Fruit fly (Drosophila melanogaster) whole organism, embryonic: ENCODE results near the gene PIG-S.

Experiments used
- Adf1 ChIP-seq: fragments of 200-800 bp; sonication (Bioruptor generic); IDR thresholded peaks from 2 replicates; pipeline ENCODE4 v1.3.6; 2022; ENCODE audit warnings: missing biosample characterization, missing genetic modification characterization
- Blimp-1 ChIP-seq: fragments of 200-800 bp; sonication (Bioruptor generic); optimal IDR thresholded peaks from 3 replicates; lab custom pipeline; 2018; ENCODE audit warnings: missing biosample characterization, missing genetic modification characterization, mild to moderate bottlenecking, moderate library complexity, missing genetic modification reagents
- CG10979 ChIP-seq: fragments of 200-800 bp; sonication (Bioruptor generic); optimal IDR thresholded peaks from 2 replicates; lab custom pipeline; 2018; ENCODE audit warnings: missing biosample characterization, mild to moderate bottlenecking, missing genetic modification characterization, moderate library complexity
- CG12942 ChIP-seq: fragments of 200-800 bp; sonication (Bioruptor generic); optimal IDR thresholded peaks from 3 replicates; lab custom pipeline; 2016; ENCODE audit warnings: missing biosample characterization, missing genetic modification characterization
- CG14050 ChIP-seq: fragments of 200-800 bp; sonication (Bioruptor generic); IDR thresholded peaks from 3 replicates; pipeline ENCODE4 v1.3.6; 2022; ENCODE audit warnings: missing biosample characterization, missing genetic modification characterization
- CG17612 ChIP-seq: fragments of 200-800 bp; sonication (Bioruptor generic); IDR thresholded peaks from 2 replicates; pipeline ENCODE4 v1.3.6; 2022; ENCODE audit warnings: missing biosample characterization, missing genetic modification characterization
- CG18011 ChIP-seq: fragments of 200-800 bp; sonication (Bioruptor generic); optimal IDR thresholded peaks from 2 replicates; lab custom pipeline; 2017; ENCODE audit warnings: missing biosample characterization, missing genetic modification characterization, mild to moderate bottlenecking, moderate library complexity, missing genotype
- CG1832 ChIP-seq: fragments of 200-800 bp; sonication (Bioruptor generic); optimal IDR thresholded peaks from 2 replicates; lab custom pipeline; 2017; ENCODE audit warnings: missing biosample characterization, mild to moderate bottlenecking, missing genetic modification characterization, inconsistent platforms
- CG2129 ChIP-seq: fragments of 200-800 bp; sonication (Bioruptor generic); IDR thresholded peaks from 2 replicates; pipeline ENCODE4 v1.3.6; 2022; ENCODE audit warnings: missing biosample characterization, missing genetic modification characterization; ENCODE audit not compliant: partially characterized antibody
- CG31388 ChIP-seq: fragments of 200-800 bp; sonication (Bioruptor generic); optimal IDR thresholded peaks from 2 replicates; lab custom pipeline; 2016; ENCODE audit warnings: missing biosample characterization, missing genetic modification characterization
- CG32767 ChIP-seq: fragments of 200-800 bp; sonication (Bioruptor generic); IDR thresholded peaks from 2 replicates; pipeline ENCODE4 v1.3.6; 2022; ENCODE audit warnings: missing biosample characterization, missing genetic modification characterization
- CG3847 ChIP-seq: fragments of 200-800 bp; sonication (Bioruptor generic); IDR thresholded peaks from 2 replicates; pipeline ENCODE4 v1.3.6; 2022; ENCODE audit warnings: missing biosample characterization, missing genetic modification characterization
- CG43689 ChIP-seq: fragments of 200-800 bp; sonication (Bioruptor generic); IDR thresholded peaks from 2 replicates; pipeline ENCODE4 v1.3.6; 2022; ENCODE audit warnings: missing biosample characterization, missing genetic modification characterization
- CG5245 ChIP-seq: fragments of 200-800 bp; sonication (Bioruptor generic); optimal IDR thresholded peaks from 3 replicates; lab custom pipeline; 2016; ENCODE audit warnings: missing biosample characterization, missing genetic modification characterization
- CG7963 ChIP-seq: fragments of 200-800 bp; sonication (Bioruptor generic); IDR thresholded peaks from 3 replicates; pipeline ENCODE4 v1.3.6; 2022; ENCODE audit warnings: missing biosample characterization, missing genetic modification characterization; ENCODE audit not compliant: partially characterized antibody
- CG9876 ChIP-seq: fragments of 200-800 bp; sonication (Bioruptor generic); optimal IDR thresholded peaks from 2 replicates; lab custom pipeline; 2016; ENCODE audit warnings: missing biosample characterization, missing genetic modification characterization
- CoRest ChIP-seq: fragments of 200-800 bp; sonication (Bioruptor generic); optimal IDR thresholded peaks from 3 replicates; lab custom pipeline; 2018; ENCODE audit warnings: missing biosample characterization, mild to moderate bottlenecking, missing genetic modification characterization, moderate library complexity
- D19A ChIP-seq: fragments of 200-800 bp; optimal IDR thresholded peaks from 3 replicates; lab custom pipeline; 2019; ENCODE audit warnings: missing biosample characterization, mild to moderate bottlenecking, missing genetic modification characterization, moderate library complexity
- Dfd ChIP-seq, 2 experiments: fragments of >200 bp; optimal IDR thresholded peaks; 2 replicates each; lab custom pipeline; 2017; ENCODE audit warnings: missing biosample characterization in 2 of 2, missing genetic modification characterization in 2 of 2
- Dip2 ChIP-seq: fragments of 200-800 bp; sonication (Bioruptor generic); IDR thresholded peaks from 2 replicates; pipeline ENCODE4 v1.3.6; 2022; ENCODE audit warnings: missing biosample characterization, missing genetic modification characterization
- ERR ChIP-seq: fragments of 200-800 bp; sonication (Bioruptor generic); optimal IDR thresholded peaks from 2 replicates; lab custom pipeline; 2016; ENCODE audit warnings: missing biosample characterization, missing genetic modification characterization
- Hmr ChIP-seq: fragments of 200-800 bp; sonication (Bioruptor generic); optimal IDR thresholded peaks from 3 replicates; lab custom pipeline; 2017; ENCODE audit warnings: mild to moderate bottlenecking, missing biosample characterization, missing genetic modification reagents, missing genetic modification characterization
- Hr78 ChIP-seq, 2 experiments: fragments of 200-800 bp in 1 of 2; fragments of >200 bp in 1 of 2; sonication (Bioruptor generic) in 1 of 2; optimal IDR thresholded peaks; 2 replicates each; lab custom pipeline; 2017 to 2019; ENCODE audit warnings: missing biosample characterization in 2 of 2, missing genetic modification characterization in 2 of 2, mild to moderate bottlenecking in 1 of 2, moderate library complexity in 1 of 2
- Max ChIP-seq: fragments of 200-800 bp; sonication (Bioruptor generic); optimal IDR thresholded peaks from 2 replicates; lab custom pipeline; 2016; ENCODE audit warnings: missing biosample characterization, mild to moderate bottlenecking, missing genetic modification characterization
- Mrtf ChIP-seq: fragments of 200-800 bp; sonication (Bioruptor generic); IDR thresholded peaks from 3 replicates; pipeline ENCODE4 v1.3.6; 2022; ENCODE audit warnings: missing biosample characterization, missing genetic modification characterization
- Neu2 ChIP-seq: fragments of 200-800 bp; sonication (Bioruptor generic); optimal IDR thresholded peaks from 3 replicates; lab custom pipeline; 2016; ENCODE audit warnings: missing biosample characterization, missing genetic modification characterization, borderline replicate concordance
- Opbp ChIP-seq: fragments of 200-800 bp; sonication (Bioruptor generic); IDR thresholded peaks from 3 replicates; pipeline ENCODE4 v1.3.6; 2022; ENCODE audit warnings: missing biosample characterization, missing genetic modification characterization; ENCODE audit not compliant: partially characterized antibody
- Six4 ChIP-seq: fragments of 200-800 bp; sonication (Bioruptor generic); optimal IDR thresholded peaks from 2 replicates; lab custom pipeline; 2016; ENCODE audit warnings: missing biosample characterization, missing genetic modification characterization
- ab ChIP-seq: fragments of 200-800 bp; sonication (Bioruptor generic); optimal IDR thresholded peaks from 2 replicates; lab custom pipeline; 2016; ENCODE audit warnings: missing biosample characterization, missing genetic modification characterization
- ap ChIP-seq: fragments of 200-800 bp; sonication (Bioruptor generic); IDR thresholded peaks from 2 replicates; pipeline ENCODE4 v1.3.6; 2022; ENCODE audit warnings: missing biosample characterization, missing genetic modification characterization
- chif ChIP-seq, 2 experiments: fragments of 200-800 bp; sonication (Bioruptor generic); optimal IDR thresholded peaks; 3 replicates each; lab custom pipeline; 2016; ENCODE audit warnings: missing biosample characterization in 2 of 2, missing genetic modification characterization in 2 of 2
- croc ChIP-seq: fragments of 200-800 bp; sonication (Bioruptor generic); conservative IDR thresholded peaks from 3 replicates; pipeline ENCODE4 v1.3.6; 2022; ENCODE audit warnings: missing biosample characterization, missing genetic modification characterization
- dpn ChIP-seq, 2 experiments: fragments of 200-800 bp; sonication (Bioruptor generic); optimal IDR thresholded peaks; 3 replicates each; lab custom pipeline; 2016; ENCODE audit warnings: missing biosample characterization in 2 of 2, missing genetic modification characterization in 2 of 2
- gcm ChIP-seq: fragments of 200-800 bp; sonication (Bioruptor generic); optimal IDR thresholded peaks from 2 replicates; lab custom pipeline; 2019; ENCODE audit warnings: missing biosample characterization, mild to moderate bottlenecking, missing genetic modification characterization, moderate library complexity
- kay ChIP-seq: fragments of 200-800 bp; sonication (Bioruptor generic); optimal IDR thresholded peaks from 2 replicates; lab custom pipeline; 2016; ENCODE audit warnings: missing biosample characterization, missing genetic modification characterization
- mam ChIP-seq: fragments of 200-800 bp; sonication (Bioruptor generic); optimal IDR thresholded peaks from 3 replicates; lab custom pipeline; 2016; ENCODE audit warnings: missing biosample characterization, missing genetic modification characterization
- mirr ChIP-seq: fragments of 200-800 bp; sonication (Bioruptor generic); optimal IDR thresholded peaks from 3 replicates; lab custom pipeline; 2018; ENCODE audit warnings: missing biosample characterization, mild to moderate bottlenecking, missing genetic modification characterization
- nau ChIP-seq: fragments of 200-800 bp; sonication (Bioruptor generic); optimal IDR thresholded peaks from 3 replicates; lab custom pipeline; 2017; ENCODE audit warnings: missing biosample characterization, mild to moderate bottlenecking, missing genetic modification characterization, missing genetic modification reagents
- ro ChIP-seq: fragments of 200-800 bp; sonication (Bioruptor generic); IDR thresholded peaks from 2 replicates; pipeline ENCODE4 v1.3.6; 2022; ENCODE audit warnings: missing biosample characterization, missing genetic modification characterization
- sc ChIP-seq, 3 experiments: fragments of >200 bp in 2 of 3; fragments of 200-800 bp in 1 of 3; sonication (Bioruptor generic) in 1 of 3; optimal IDR thresholded peaks; 2 replicates in 2 of 3; 3 replicates in 1 of 3; lab custom pipeline; 2017; ENCODE audit warnings: mild to moderate bottlenecking in 1 of 3, missing biosample characterization in 1 of 3, missing genetic modification characterization in 1 of 3, missing genetic modification reagents in 1 of 3
- sens ChIP-seq: fragments of 200-800 bp; sonication (Bioruptor generic); peaks from one replicate; lab custom pipeline; 2016; ENCODE audit warnings: missing biosample characterization, missing genetic modification characterization
- sim ChIP-seq: fragments of 200-800 bp; sonication (Bioruptor generic); IDR thresholded peaks from 2 replicates; pipeline ENCODE4 v1.3.6; 2022; ENCODE audit warnings: missing biosample characterization, missing genetic modification characterization
- slbo ChIP-seq: fragments of 200-800 bp; sonication (Bioruptor generic); IDR thresholded peaks from 2 replicates; pipeline ENCODE4 v1.3.6; 2022; ENCODE audit warnings: missing biosample characterization, missing genetic modification characterization
- tll ChIP-seq, 2 experiments: fragments of 200-800 bp in 1 of 2; fragments of >200 bp in 1 of 2; sonication (Bioruptor generic) in 1 of 2; optimal IDR thresholded peaks; 2 replicates each; lab custom pipeline; 2017 to 2019; ENCODE audit warnings: missing biosample characterization in 2 of 2, missing genetic modification characterization in 2 of 2, mild to moderate bottlenecking in 1 of 2, moderate library complexity in 1 of 2
- trh ChIP-seq: fragments of 200-800 bp; sonication (Bioruptor generic); optimal IDR thresholded peaks from 2 replicates; lab custom pipeline; 2016; ENCODE audit warnings: missing biosample characterization, missing genetic modification characterization
- usp ChIP-seq: fragments of >200 bp; optimal IDR thresholded peaks from 2 replicates; lab custom pipeline; 2017; ENCODE audit warnings: missing biosample characterization, missing genetic modification characterization
- zfh1 ChIP-seq: fragments of 200-800 bp; sonication (Bioruptor generic); IDR thresholded peaks from 3 replicates; pipeline ENCODE4 v1.3.6; 2022; ENCODE audit warnings: missing biosample characterization, missing genetic modification characterization

PIG-S gene

DNA sequence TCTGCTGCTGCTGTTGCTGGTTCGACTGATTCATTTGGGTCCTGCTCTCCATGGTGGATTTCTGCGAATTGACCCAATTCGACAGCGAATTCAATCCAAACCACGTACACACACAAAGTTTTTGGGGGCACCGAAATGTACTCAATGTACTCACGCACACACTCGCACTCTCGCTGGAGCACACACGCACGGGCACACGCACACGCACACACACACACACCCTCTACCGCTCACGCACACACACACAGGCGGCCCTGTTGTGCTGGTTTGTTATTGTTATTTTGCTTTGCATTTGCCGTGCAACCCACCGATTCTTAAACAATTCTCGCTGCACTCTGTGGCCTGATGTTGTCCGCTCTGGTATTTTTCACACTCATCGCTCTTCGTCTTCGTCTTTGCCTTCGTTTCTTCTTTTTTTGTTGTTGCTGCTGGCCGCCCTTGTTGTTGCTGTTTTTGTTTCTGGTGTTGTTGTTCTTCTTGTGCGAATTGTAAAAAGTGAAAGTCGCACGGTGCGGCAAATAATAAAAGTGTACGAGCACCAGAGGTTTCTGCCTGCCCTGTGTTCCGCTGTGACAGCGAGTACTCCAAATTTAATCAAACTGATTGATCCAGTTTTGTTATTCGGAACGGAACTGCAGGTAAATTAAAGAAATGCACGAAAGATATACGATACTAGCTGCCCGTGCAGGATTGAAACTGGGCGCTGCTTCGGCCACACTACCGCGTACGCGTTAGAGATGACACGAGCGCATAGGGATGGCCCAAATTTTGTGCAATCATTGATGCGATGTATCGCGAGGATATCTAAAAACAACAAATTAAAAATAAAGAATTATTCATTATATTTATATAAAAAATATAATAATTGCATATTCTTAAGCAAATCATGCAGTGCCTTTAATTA lies 41.5 kb downstream of the PIG-S start, which contains the start of gene CG3744 (continued):
- TF ChIP-seq Mrtf (peak; percentile 94), Six4 (GFP tag; lab: Kevin White, UChicago) (peak; percentile 86), Dfd (GFP tag; optimal IDR thresholded peaks at IDR 0.05; lab: Kevin White, UChicago) (peak in 1 of 2 experiments; percentile 71), Hmr (peak; percentile 95), ro (GFP tag; lab: Robert Waterston, UW) (peak; percentile 90), Neu2 (no peak), Adf1 (peak; percentile 79), CG3847 (GFP tag; lab: Robert Waterston, UW) (peak; percentile 96), CG12942 (GFP tag; lab: Kevin White, UChicago) (peak; percentile 87), kay (GFP tag; lab: Kevin White, UChicago) (peak; percentile 69), zfh1 (peak; percentile 96), mirr (GFP tag; lab: Kevin White, UChicago) (peak; percentile 74), gcm (peak; percentile 76), CG5245 (peak; percentile 82), sim (GFP tag; lab: Robert Waterston, UW) (peak; percentile 49; the same call in 1 of the 2 replicates), usp (GFP tag; lab: Kevin White, UChicago) (no peak), CoRest (tag; lab: Kevin White, UChicago) (peak; percentile 93), CG31388 (GFP tag; lab: Kevin White, UChicago) (peak; percentile 28), ERR (GFP tag; lab: Kevin White, UChicago) (peak; percentile 61), chif (GFP tag; optimal IDR thresholded peaks at IDR 0.05; lab: Kevin White, UChicago) (peak; percentile 40 to 59), mam (GFP tag; lab: Kevin White, UChicago) (peak; percentile 90), CG18011 (GFP tag; lab: Kevin White, UChicago) (peak; percentile 73), trh (GFP tag; lab: Kevin White, UChicago) (peak; percentile 76), CG14050 (GFP tag; lab: Robert Waterston, UW) (peak; percentile 86), nau (GFP tag; lab: Kevin White, UChicago) (no peak), dpn (GFP tag; optimal IDR thresholded peaks at IDR 0.05; lab: Kevin White, UChicago) (peak; percentile 79 to 94), croc (GFP tag; lab: Robert Waterston, UW) (peak; percentile 79), CG7963 (GFP tag; lab: Robert Waterston, UW) (peak; percentile 93), Max (GFP tag; lab: Kevin White, UChicago) (peak; percentile 54), Blimp-1 (GFP tag; lab: Kevin White, UChicago) (peak; percentile 95), Opbp (GFP tag; lab: Robert Waterston, UW) (peak; percentile 94), ab (GFP tag; lab: Kevin White, UChicago) (peak; percentile 66), CG32767 (GFP tag; lab: Robert Waterston, UW) (peak; percentile 85), sens (GFP tag; lab: Kevin White, UChicago) (peak; percentile 82), CG43689 (GFP tag; lab: Robert Waterston, UW) (peak; percentile 82), slbo (GFP tag; lab: Robert Waterston, UW) (peak; percentile 99), CG10979 (peak; percentile 84), tll (GFP tag; optimal IDR thresholded peaks at IDR 0.05; lab: Kevin White, UChicago) (no peak), Hr78 (GFP tag; optimal IDR thresholded peaks at IDR 0.05; lab: Kevin White, UChicago) (no peak), sc (optimal IDR thresholded peaks at IDR 0.05; lab: Kevin White, UChicago) (no peak), sc (GFP tag; optimal IDR thresholded peaks at IDR 0.05; lab: Kevin White, UChicago) (peak; percentile 64), CG2129 (GFP tag; lab: Robert Waterston, UW) (peak; percentile 94), Dip2 (GFP tag; lab: Robert Waterston, UW) (0 out of 2 replicates have a peak, but pooled peaks have one; percentile 9), CG17612 (GFP tag; lab: Robert Waterston, UW) (peak; percentile 87), CG9876 (GFP tag; lab: Kevin White, UChicago) (peak; percentile 41), D19A (tag; lab: Kevin White, UChicago) (peak; percentile 80), ap (GFP tag; lab: Robert Waterston, UW) (peak; percentile 84), CG1832 (GFP tag; lab: Kevin White, UChicago) (no peak)
